Worm (Caenorhabditis elegans): ENCODE results near the gene nova-1.
"Not testable (repeated sequence)": the region's sequence is repeated elsewhere in the genome, so short reads cannot be mapped to it uniquely, and the experiment has no call there.

ce11 chrV:18069195-18069594 is 12.6 kb downstream of the nova-1 start:
- TF ChIP-seq T07F8.4 (tag; optimal IDR thresholded peaks at IDR 0.05); snpc-1.3 (tag; optimal IDR thresholded peaks at IDR 0.05; ENCODE audit: insufficient read depth); zim-3 (tag; optimal IDR thresholded peaks at IDR 0.05); pha-4 (tag; optimal IDR thresholded peaks at IDR 0.05); somi-1 (GFP tag; optimal IDR thresholded peaks at IDR 0.05); hsf-1 (GFP tag; IDR thresholded peaks at IDR 0.05); F37B4.10 (GFP tag; IDR thresholded peaks at IDR 0.05); rcor-1 (GFP tag; IDR thresholded peaks at IDR 0.05); dox-1 (GFP tag; IDR thresholded peaks at IDR 0.05); unc-62 (GFP tag; optimal IDR thresholded peaks at IDR 0.05); ztf-28 (GFP tag; IDR thresholded peaks at IDR 0.05); unc-130 (GFP tag; optimal IDR thresholded peaks at IDR 0.05); madf-6 (GFP tag; IDR thresholded peaks at IDR 0.05); F49E8.2 (tag; optimal IDR thresholded peaks at IDR 0.05; ENCODE audit: insufficient read depth): not testable (repeated sequence)

Measured in whole organism, young adult.